Worm (Caenorhabditis elegans): ENCODE measurements around the gene C36A4.11.

C36A4.11 gene

ce11 chrIII:3820134-3820533 lies 20.2 kb upstream of the C36A4.11 start (continued):
- TF ChIP-seq nhr-41 (GFP tag; IDR thresholded peaks at IDR 0.05) (peak; percentile 50; the same call in 1 of the 2 replicates), mdl-1 (tag; optimal IDR thresholded peaks at IDR 0.05) (peak; percentile 43 to 86), spr-1 (tag; optimal IDR thresholded peaks at IDR 0.05) (no peak), vab-7 (GFP tag; IDR thresholded peaks at IDR 0.05) (no peak), hif-1 (tag; optimal IDR thresholded peaks at IDR 0.05) (peak in 1 of 2 experiments; percentile 51), R02D3.7 (tag; optimal IDR thresholded peaks at IDR 0.05) (no peak), zfp-2 (tag; optimal IDR thresholded peaks at IDR 0.05) (no peak), T20F7.1 (GFP tag; optimal IDR thresholded peaks at IDR 0.05) (no peak), dve-1 (tag; optimal IDR thresholded peaks at IDR 0.05; ENCODE audit: insufficient read depth) (peak; percentile 78), ceh-20 (GFP tag; IDR thresholded peaks at IDR 0.05) (0 out of 2 replicates have a peak, but pooled peaks have one; percentile 10), ZK337.2 (GFP tag; IDR thresholded peaks at IDR 0.05) (no peak), ztf-7 (tag; optimal IDR thresholded peaks at IDR 0.05) (peak; percentile 8), lin-39 (tag; optimal IDR thresholded peaks at IDR 0.05) (no peak), mxl-3 (GFP tag; optimal IDR thresholded peaks at IDR 0.05) (peak; percentile 80), hlh-11 (tag; optimal IDR thresholded peaks at IDR 0.05) (peak; percentile 91), saeg-2 (GFP tag; IDR thresholded peaks at IDR 0.05) (no peak), nhr-77 (tag; optimal IDR thresholded peaks at IDR 0.05) (peak; percentile 77), tra-1 (GFP tag; IDR thresholded peaks at IDR 0.05) (no peak), Y105C5A.15 (GFP tag; IDR thresholded peaks at IDR 0.05) (no peak), lin-1 (GFP tag; IDR thresholded peaks at IDR 0.05) (no peak), fkh-10 (GFP tag; optimal IDR thresholded peaks at IDR 0.05) (no peak), ctbp-1 (GFP tag; IDR thresholded peaks at IDR 0.05) (peak; percentile 9; the same call in 1 of the 2 replicates), daf-16 (GFP tag; optimal IDR thresholded peaks at IDR 0.05) (no peak), daf-16 (tag; optimal IDR thresholded peaks at IDR 0.05) (peak; percentile 12), T26A8.4 (GFP tag; IDR thresholded peaks at IDR 0.05) (peak; percentile 67), zag-1 (tag; optimal IDR thresholded peaks at IDR 0.05) (no peak), zfp-3 (GFP tag; conservative IDR thresholded peaks at IDR 0.05) (no peak), tag-97 (GFP tag; IDR thresholded peaks at IDR 0.05) (no peak), nhr-102 (tag; optimal IDR thresholded peaks at IDR 0.05) (peak; percentile 11), rbr-2 (tag; optimal IDR thresholded peaks at IDR 0.05) (peak; percentile 50), ceh-28 (tag; optimal IDR thresholded peaks at IDR 0.05) (no peak), snpc-1.2 (GFP tag; IDR thresholded peaks at IDR 0.05) (no peak), Y75B8A.6 (GFP tag; IDR thresholded peaks at IDR 0.05) (no peak), madf-9 (GFP tag; conservative IDR thresholded peaks at IDR 0.05) (no peak), lin-29 (GFP tag; IDR thresholded peaks at IDR 0.05) (no peak), spr-3 (GFP tag; optimal IDR thresholded peaks at IDR 0.05) (no peak), dpl-1 (GFP tag; optimal IDR thresholded peaks at IDR 0.05) (peak; percentile 46), cey-2 (tag; optimal IDR thresholded peaks at IDR 0.05; ENCODE audit: borderline replicate concordance, insufficient read depth) (no peak), lsy-2 (tag; optimal IDR thresholded peaks at IDR 0.05) (peak in 1 of 2 experiments; percentile 75), lin-13 (GFP tag; optimal IDR thresholded peaks at IDR 0.05) (no peak), zip-11 (GFP tag; IDR thresholded peaks at IDR 0.05) (no peak), nhr-11 (tag; optimal IDR thresholded peaks at IDR 0.05) (peak; percentile 23), F26F4.8 (GFP tag; conservative IDR thresholded peaks at IDR 0.05) (no peak), nhr-48 (tag; optimal IDR thresholded peaks at IDR 0.05) (peak; percentile 46), ceh-82 (tag; optimal IDR thresholded peaks at IDR 0.05) (no peak), unc-39 (tag; optimal IDR thresholded peaks at IDR 0.05) (no peak), ceh-62 (tag; optimal IDR thresholded peaks at IDR 0.05) (no peak), skn-1 (tag; optimal IDR thresholded peaks at IDR 0.05) (no peak), unc-62 (GFP tag; optimal IDR thresholded peaks at IDR 0.05 in 1 of 2) (no peak), unc-62 (tag; optimal IDR thresholded peaks at IDR 0.05) (no peak), attf-4 (tag; optimal IDR thresholded peaks at IDR 0.05) (no peak), set-16 (GFP tag; IDR thresholded peaks at IDR 0.05) (peak; percentile 31; the same call in 1 of the 2 replicates)

Data from whole organism, L4 larva.